Fruit fly (Drosophila melanogaster): ENCODE results near the gene sas.

DNA sequence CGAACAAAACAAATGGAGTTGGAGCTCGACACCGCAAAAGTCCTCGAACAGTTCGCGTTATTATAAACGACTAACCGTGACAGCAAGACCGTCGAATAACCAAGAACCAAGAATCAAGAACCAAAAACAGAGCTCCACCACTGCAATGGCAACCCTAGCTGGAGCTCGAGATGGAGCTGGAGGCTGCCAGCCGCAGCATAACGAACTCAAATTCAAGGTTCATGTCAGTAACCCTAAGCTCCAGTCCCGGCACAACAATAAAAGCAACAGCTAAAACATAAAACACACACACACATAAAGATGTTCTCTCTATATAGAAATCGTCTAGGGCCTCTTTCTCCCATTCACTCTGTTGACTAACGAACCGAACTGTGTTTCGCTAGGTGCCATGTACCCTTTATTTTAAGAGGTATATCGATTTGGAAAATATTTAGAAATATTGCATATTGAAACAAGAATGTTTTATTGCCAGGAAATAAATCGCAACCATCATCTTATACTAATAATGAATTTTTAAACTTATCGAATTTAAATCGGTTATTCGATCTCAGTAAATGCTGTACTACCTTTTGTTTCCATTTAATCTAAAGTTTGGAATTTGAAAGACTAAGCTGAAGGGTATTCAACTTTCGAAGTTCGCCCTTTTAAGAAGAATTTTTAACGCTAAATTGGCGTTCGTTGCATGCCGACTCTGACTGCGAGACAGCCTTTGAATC is 8.9 kb downstream of the sas start:
- no peak for TF ChIP-seq insv (optimal IDR thresholded peaks at IDR 0.05)
- no peak for TF ChIP-seq Myc (optimal IDR thresholded peaks at IDR 0.05)
- no peak for TF ChIP-seq Sin3A (optimal IDR thresholded peaks at IDR 0.05)
- TF ChIP-seq psq (optimal IDR thresholded peaks at IDR 0.05), result no peak
- TF ChIP-seq h (optimal IDR thresholded peaks at IDR 0.05), result no peak

All from Kc167 (cell line).